Fruit fly (Drosophila melanogaster) whole organism, pupa: Measurements from ENCODE around the gene FucTB.

ENCODE experiments used
- CG10348 ChIP-seq: fragments of 200-800 bp; sonication (Bioruptor generic); IDR thresholded peaks from 2 replicates; pipeline ENCODE4 v1.3.6; 2022; ENCODE audit warnings: missing biosample characterization, missing genetic modification characterization
- CG12605 ChIP-seq: fragments of 200-800 bp; sonication (Bioruptor generic); IDR thresholded peaks from 2 replicates; pipeline ENCODE4 v1.3.6; 2022; ENCODE audit warnings: missing biosample characterization, missing genetic modification characterization
- CG13204 ChIP-seq: fragments of 200-800 bp; sonication (Bioruptor generic); optimal IDR thresholded peaks from 2 replicates; lab custom pipeline; 2018; ENCODE audit warnings: missing biosample characterization, mild to moderate bottlenecking, missing genetic modification characterization, moderate library complexity
- CG14655 ChIP-seq: fragments of 200-800 bp; sonication (Bioruptor generic); optimal IDR thresholded peaks from 3 replicates; lab custom pipeline; 2017; ENCODE audit warnings: mild to moderate bottlenecking, missing biosample characterization, missing genetic modification reagents, missing genetic modification characterization
- CG15710 ChIP-seq: fragments of 200-800 bp; sonication (Bioruptor generic); optimal IDR thresholded peaks from 2 replicates; lab custom pipeline; 2018; ENCODE audit warnings: missing biosample characterization, mild to moderate bottlenecking, missing genetic modification characterization, moderate library complexity
- CG17806 ChIP-seq: fragments of 200-800 bp; sonication (Bioruptor generic); optimal IDR thresholded peaks from 2 replicates; lab custom pipeline; 2018; ENCODE audit warnings: missing biosample characterization, mild to moderate bottlenecking, missing genetic modification characterization, moderate library complexity
- CG32121 ChIP-seq: fragments of 200-800 bp; sonication (Bioruptor generic); IDR thresholded peaks from 2 replicates; pipeline ENCODE4 v1.3.6; 2022; ENCODE audit warnings: missing biosample characterization, missing genetic modification characterization
- CG34367 ChIP-seq: fragments of 200-800 bp; sonication (Bioruptor generic); optimal IDR thresholded peaks from 2 replicates; lab custom pipeline; 2018; ENCODE audit warnings: missing biosample characterization, mild to moderate bottlenecking, missing genetic modification characterization
- CG4496 ChIP-seq: fragments of 200-800 bp; sonication (Bioruptor generic); IDR thresholded peaks from 3 replicates; pipeline ENCODE4 v1.3.6; 2022; ENCODE audit warnings: missing biosample characterization, missing genetic modification characterization
- CG8159 ChIP-seq: fragments of 200-800 bp; sonication (Bioruptor generic); optimal IDR thresholded peaks from 3 replicates; lab custom pipeline; 2018; ENCODE audit warnings: missing biosample characterization, mild to moderate bottlenecking, missing genetic modification characterization, moderate library complexity
- CG8301 ChIP-seq: fragments of 200-800 bp; sonication (Bioruptor generic); optimal IDR thresholded peaks from 2 replicates; lab custom pipeline; 2018; ENCODE audit warnings: missing biosample characterization, mild to moderate bottlenecking, missing genetic modification characterization
- CG9948 ChIP-seq: fragments of 200-800 bp; sonication (Bioruptor generic); optimal IDR thresholded peaks from 2 replicates; lab custom pipeline; 2018; ENCODE audit warnings: missing biosample characterization, mild to moderate bottlenecking, missing genetic modification characterization, moderate library complexity
- D1 ChIP-seq: fragments of 200-800 bp; sonication (Bioruptor generic); optimal IDR thresholded peaks from 2 replicates; lab custom pipeline; 2018; ENCODE audit warnings: missing biosample characterization, mild to moderate bottlenecking, missing genetic modification characterization, moderate library complexity
- EcR ChIP-seq: fragments of 200-800 bp; sonication (Bioruptor generic); optimal IDR thresholded peaks from 3 replicates; lab custom pipeline; 2019; ENCODE audit warnings: missing biosample characterization, missing genetic modification characterization, mild to moderate bottlenecking, moderate library complexity, missing genetic modification reagents
- Ets98B ChIP-seq: fragments of 200-800 bp; sonication (Bioruptor generic); IDR thresholded peaks from 2 replicates; pipeline ENCODE4 v1.3.6; 2022; ENCODE audit warnings: missing biosample characterization, missing genetic modification characterization
- Pif1A ChIP-seq: fragments of 200-800 bp; sonication (Bioruptor generic); optimal IDR thresholded peaks from 3 replicates; lab custom pipeline; 2016; ENCODE audit warnings: missing biosample characterization, missing genetic modification characterization
- Pif1B ChIP-seq: fragments of 200-800 bp; sonication (Bioruptor generic); optimal IDR thresholded peaks from 3 replicates; lab custom pipeline; 2016; ENCODE audit warnings: missing biosample characterization, missing genetic modification characterization
- Snoo ChIP-seq: fragments of 200-800 bp; sonication (Bioruptor generic); optimal IDR thresholded peaks from 3 replicates; lab custom pipeline; 2017; ENCODE audit warnings: missing biosample characterization, mild to moderate bottlenecking, missing genetic modification characterization, inconsistent platforms
- fd96Ca ChIP-seq: fragments of 200-800 bp; sonication (Bioruptor generic); IDR thresholded peaks from 3 replicates; pipeline ENCODE4 v1.3.6; 2022; ENCODE audit warnings: missing biosample characterization, missing genetic modification characterization
- gl ChIP-seq: fragments of 200-800 bp; sonication (Bioruptor generic); optimal IDR thresholded peaks from 2 replicates; lab custom pipeline; 2018; ENCODE audit warnings: missing biosample characterization, mild to moderate bottlenecking, missing genetic modification characterization
- rn ChIP-seq: fragments of 200-800 bp; sonication (Bioruptor generic); IDR thresholded peaks from 2 replicates; pipeline ENCODE4 v1.3.6; 2022; ENCODE audit warnings: missing biosample characterization, missing genetic modification characterization

The FucTB gene

DNA sequence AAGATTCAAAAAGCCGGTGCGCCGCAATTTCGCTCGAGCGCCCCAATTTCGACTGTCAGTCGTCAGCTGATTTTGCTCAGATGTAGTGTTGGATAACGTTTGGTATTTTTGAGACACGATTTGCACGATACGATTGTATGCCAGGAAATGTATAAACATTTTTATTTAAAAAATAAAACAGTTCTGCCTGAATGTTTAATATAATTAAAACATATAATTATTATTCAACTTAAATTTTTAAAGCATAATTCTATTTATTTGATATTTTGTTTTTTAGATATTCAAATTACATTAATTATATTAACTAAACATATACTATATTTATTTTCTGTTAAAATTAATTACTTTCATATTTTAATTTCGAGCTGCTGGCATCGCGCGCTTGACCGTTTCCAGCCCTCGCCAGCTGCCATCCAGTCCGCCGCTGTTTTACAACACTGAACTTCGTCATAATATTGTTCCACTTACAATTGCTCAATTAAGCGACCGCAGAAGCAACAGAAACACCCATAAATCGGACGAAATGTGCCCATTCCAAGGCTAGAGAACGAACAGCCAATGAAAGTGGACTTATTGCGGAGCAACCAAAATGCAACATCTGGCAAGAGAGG lies at the start of gene FucTB, which contains the start of gene scat:
Gene FucTB, minus strand, starts transcription at position 61 of the 611 bp plus-strand sequence.
Gene scat, plus strand, starts transcription at position 414 of the 611 bp plus-strand sequence.
- TF ChIP-seq fd96Ca (GFP tag; lab: Robert Waterston, UW) (peak; percentile 90), CG9948 (tag; lab: Kevin White, UChicago) (peak; percentile 87), Snoo (peak; percentile 79), rn (GFP tag; lab: Robert Waterston, UW) (peak; percentile 78), CG32121 (GFP tag; lab: Robert Waterston, UW) (peak; percentile 79), D1 (tag; lab: Kevin White, UChicago) (peak; percentile 72), CG15710 (tag; lab: Kevin White, UChicago) (peak; percentile 88), CG34367 (peak; percentile 76), Ets98B (GFP tag; lab: Robert Waterston, UW) (peak; percentile 80), CG14655 (GFP tag; lab: Kevin White, UChicago) (peak; percentile 87), Pif1B (GFP tag; lab: Kevin White, UChicago) (peak; percentile 58), EcR (GFP tag; lab: Kevin White, UChicago) (no peak), CG12605 (GFP tag; lab: Robert Waterston, UW) (peak; percentile 49), Pif1A (GFP tag; lab: Kevin White, UChicago) (peak; percentile 52), CG8159 (peak; percentile 88), gl (tag; lab: Kevin White, UChicago) (no peak), CG13204 (GFP tag; lab: Kevin White, UChicago) (no peak), CG8301 (tag; lab: Kevin White, UChicago) (no peak), CG4496 (peak; percentile 87), CG10348 (GFP tag; lab: Robert Waterston, UW) (peak; percentile 71; the same call in 1 of the 2 replicates), CG17806 (tag; lab: Kevin White, UChicago) (peak; percentile 76)

DNA sequence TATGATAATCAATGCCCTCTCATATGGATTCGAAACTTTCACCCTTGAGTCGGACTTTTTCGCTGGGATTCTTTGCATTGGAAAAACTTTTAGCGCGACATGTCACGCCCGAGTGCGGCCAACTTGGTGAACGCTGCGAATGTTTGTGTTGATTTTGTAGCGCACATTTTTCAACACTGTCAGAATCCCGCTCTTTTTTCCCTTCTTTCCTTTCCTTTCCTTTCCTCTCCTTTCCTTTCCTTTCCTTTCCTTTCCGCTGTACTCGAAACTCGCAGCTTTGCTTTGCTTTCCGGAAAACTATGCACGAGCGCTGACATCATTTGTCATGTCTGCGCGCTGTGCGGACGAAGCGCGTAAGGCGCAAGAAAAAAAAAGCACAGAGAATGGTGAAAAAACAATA lies 36.5 kb upstream of the FucTB start:
- TF ChIP-seq CG32121 (GFP tag; lab: Robert Waterston, UW) (no peak), CG17806 (tag; lab: Kevin White, UChicago) (no peak), CG10348 (GFP tag; lab: Robert Waterston, UW) (no peak), D1 (tag; lab: Kevin White, UChicago) (no peak), CG14655 (GFP tag; lab: Kevin White, UChicago) (no peak), CG8301 (tag; lab: Kevin White, UChicago) (no peak), gl (tag; lab: Kevin White, UChicago) (no peak), Snoo (no peak), CG13204 (GFP tag; lab: Kevin White, UChicago) (no peak), CG4496 (no peak), CG8159 (no peak), Pif1A (GFP tag; lab: Kevin White, UChicago) (no peak), CG9948 (tag; lab: Kevin White, UChicago) (no peak), rn (GFP tag; lab: Robert Waterston, UW) (no peak), Ets98B (GFP tag; lab: Robert Waterston, UW) (no peak), Pif1B (GFP tag; lab: Kevin White, UChicago) (no peak), fd96Ca (GFP tag; lab: Robert Waterston, UW) (no peak), EcR (GFP tag; lab: Kevin White, UChicago) (no peak), CG34367 (no peak)

DNA sequence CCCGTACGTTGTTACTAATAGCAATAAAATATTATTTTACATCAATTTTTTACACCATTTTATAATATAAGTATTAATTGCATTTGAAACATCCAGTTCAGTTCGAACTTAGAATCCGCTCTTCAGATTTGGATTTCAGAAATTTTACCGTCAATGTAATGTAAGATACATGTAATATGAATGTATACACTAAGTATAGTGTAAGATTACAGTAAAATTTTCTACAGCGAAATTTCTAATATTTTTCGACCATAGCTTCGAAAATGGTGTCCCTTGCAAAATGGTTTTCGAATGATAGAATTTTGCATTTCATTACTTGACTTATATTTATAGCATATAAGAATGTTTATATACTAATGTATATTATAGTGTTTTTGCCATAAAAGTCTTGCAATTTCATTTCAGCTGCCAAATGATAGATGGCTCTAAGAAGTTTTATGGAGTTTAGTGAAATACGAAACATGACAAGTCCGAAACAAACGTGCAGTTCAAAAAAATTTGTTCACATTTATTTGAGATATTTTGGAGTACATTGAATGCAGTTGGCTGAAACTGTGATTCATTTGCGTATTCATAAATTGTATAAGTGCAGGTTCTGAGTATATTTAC lies 33.7 kb upstream of the FucTB start:
- TF ChIP-seq CG9948 (tag; lab: Kevin White, UChicago) (no peak), Pif1B (GFP tag; lab: Kevin White, UChicago) (no peak), CG17806 (tag; lab: Kevin White, UChicago) (no peak), D1 (tag; lab: Kevin White, UChicago) (no peak), CG8159 (no peak), CG32121 (GFP tag; lab: Robert Waterston, UW) (no peak), CG14655 (GFP tag; lab: Kevin White, UChicago) (no peak), CG34367 (no peak), Pif1A (GFP tag; lab: Kevin White, UChicago) (no peak), CG12605 (GFP tag; lab: Robert Waterston, UW) (no peak)
- TF ChIP-seq, all 21 proteins: peak for 0

DNA sequence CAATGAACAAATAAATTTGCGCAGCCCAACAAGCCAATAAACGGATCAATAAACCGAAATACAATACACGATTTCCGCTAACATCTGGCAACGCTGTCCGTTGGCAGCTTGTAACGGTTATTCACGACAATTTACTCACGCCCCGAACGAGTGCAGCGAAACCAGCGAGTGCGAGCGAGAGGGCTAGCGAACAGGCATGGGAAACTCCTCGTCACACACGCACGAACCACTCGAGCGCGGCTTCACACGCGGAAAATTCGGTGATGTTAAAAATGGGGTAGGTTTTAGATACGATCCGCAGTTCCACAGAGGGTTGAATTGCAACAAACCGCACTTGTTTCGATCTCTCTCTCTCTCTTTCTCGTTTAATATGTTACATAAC lies 29.2 kb upstream of the FucTB start:
- TF ChIP-seq EcR (GFP tag; lab: Kevin White, UChicago) (no peak), Ets98B (GFP tag; lab: Robert Waterston, UW) (no peak), CG14655 (GFP tag; lab: Kevin White, UChicago) (no peak), CG8301 (tag; lab: Kevin White, UChicago) (no peak), rn (GFP tag; lab: Robert Waterston, UW) (no peak), CG8159 (no peak), CG32121 (GFP tag; lab: Robert Waterston, UW) (no peak)
- TF ChIP-seq, all 21 proteins: peak for 0

DNA sequence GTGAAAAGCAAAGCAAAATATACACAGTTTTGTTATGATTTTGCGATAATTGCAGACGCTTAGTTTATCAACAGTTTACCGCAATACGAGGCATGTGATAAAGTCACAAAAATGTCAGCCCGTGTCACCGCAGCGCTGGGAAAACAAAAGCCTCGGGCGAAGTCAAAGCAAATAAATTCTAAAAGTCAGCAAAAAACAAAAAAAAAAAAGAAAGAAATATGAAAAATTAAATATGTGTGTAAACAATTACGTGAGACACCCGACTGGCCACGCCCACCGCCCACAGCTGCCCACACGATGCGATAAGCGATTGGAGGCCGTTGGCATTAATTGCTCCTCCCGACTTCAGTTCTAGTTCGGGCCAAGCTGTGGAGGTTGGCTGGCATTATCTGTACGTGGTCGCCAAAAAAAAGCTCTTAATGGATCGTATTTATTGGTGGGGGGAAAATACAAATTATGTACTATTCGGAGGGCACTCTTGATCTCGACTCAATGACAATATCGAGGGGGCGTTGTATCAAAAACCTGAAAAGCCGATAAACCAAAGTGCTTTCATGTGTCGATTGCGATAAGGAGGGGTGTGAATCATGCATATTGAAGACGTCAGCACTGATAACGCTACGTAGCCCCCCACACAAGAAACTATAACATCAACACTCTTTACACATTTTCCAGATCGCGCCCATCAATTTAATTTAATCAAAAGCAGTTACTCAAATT lies 28.7 kb upstream of the FucTB start:
- TF ChIP-seq EcR (GFP tag; lab: Kevin White, UChicago) (peak; percentile 17), CG14655 (GFP tag; lab: Kevin White, UChicago) (no peak)
